Worm (Caenorhabditis elegans) whole organism, young adult: ENCODE measurements around the gene C04C11.25.

ENCODE experiments used
- C06A6.2 ChIP-seq: fragments of 200-800 bp; sonication (Bioruptor generic); conservative IDR thresholded peaks from 2 replicates; pipeline ENCODE4 v1.3.6; 2022; ENCODE audit warnings: missing genetic modification characterization, missing compliant biosample characterization
- D2030.7 ChIP-seq: fragments of 200-800 bp; sonication (Bioruptor generic); IDR thresholded peaks from 2 replicates; pipeline ENCODE4 v1.3.6; 2022; ENCODE audit warnings: missing genetic modification reagents, missing genetic modification characterization, missing compliant biosample characterization
- F10E7.11 ChIP-seq: sonication (generic microtip); optimal IDR thresholded peaks from 2 replicates; lab custom pipeline; 2017; ENCODE audit warnings: mild to moderate bottlenecking, missing genetic modification characterization, moderate library complexity, missing compliant biosample characterization
- F22D6.2 ChIP-seq: sonication (generic microtip); optimal IDR thresholded peaks from 2 replicates; lab custom pipeline; 2016; ENCODE audit warnings: mild to moderate bottlenecking, missing genetic modification characterization, missing compliant biosample characterization
- F33H1.4 ChIP-seq: fragments of 200-800 bp; sonication (Bioruptor generic); IDR thresholded peaks from 2 replicates; pipeline ENCODE4 v1.3.6; 2022; ENCODE audit warnings: missing genetic modification reagents, missing genetic modification characterization, missing compliant biosample characterization
- F37B4.10 ChIP-seq: fragments of 200-800 bp; sonication (Bioruptor generic); IDR thresholded peaks from 2 replicates; pipeline ENCODE4 v1.3.6; 2022; ENCODE audit warnings: missing genetic modification characterization, missing compliant biosample characterization
- F52B5.7 ChIP-seq: sonication (generic microtip); optimal IDR thresholded peaks from 2 replicates; lab custom pipeline; 2016; ENCODE audit warnings: mild to moderate bottlenecking, missing genetic modification characterization, missing compliant biosample characterization
- F57C9.4 ChIP-seq: sonication (generic microtip); optimal IDR thresholded peaks from 2 replicates; lab custom pipeline; 2017; ENCODE audit warnings: mild to moderate bottlenecking, missing genetic modification characterization, missing compliant biosample characterization
- K12H6.12 ChIP-seq: fragments of 200-800 bp; sonication (Bioruptor generic); optimal IDR thresholded peaks from 2 replicates; lab custom pipeline; 2018; ENCODE audit warnings: mild to moderate bottlenecking, missing genetic modification characterization, missing compliant biosample characterization
- T07F8.4 ChIP-seq: sonication (generic microtip); optimal IDR thresholded peaks from 2 replicates; lab custom pipeline; 2016; ENCODE audit warnings: mild to moderate bottlenecking, missing genetic modification characterization, moderate library complexity, missing compliant biosample characterization
- Y53F4B.3 ChIP-seq: fragments of 200-800 bp; sonication (Bioruptor generic); IDR thresholded peaks from 2 replicates; pipeline ENCODE4 v1.3.6; 2022; ENCODE audit warnings: missing genetic modification reagents, missing genetic modification characterization, missing compliant biosample characterization
- Y56A3A.18 ChIP-seq: fragments of 200-800 bp; sonication (Bioruptor generic); IDR thresholded peaks from 2 replicates; pipeline ENCODE4 v1.3.6; 2022; ENCODE audit warnings: missing genetic modification reagents, missing genetic modification characterization, missing compliant biosample characterization
- ZK185.1 ChIP-seq: sonication (generic microtip); optimal IDR thresholded peaks from 2 replicates; lab custom pipeline; 2016; ENCODE audit warnings: mild to moderate bottlenecking, missing genetic modification characterization, missing compliant biosample characterization; ENCODE audit not compliant: poor library complexity, severe bottlenecking
- aptf-2 ChIP-seq: fragments of 200-800 bp; sonication (Bioruptor generic); conservative IDR thresholded peaks from 2 replicates; pipeline ENCODE4 v1.3.6; 2022; ENCODE audit warnings: missing genetic modification reagents, missing genetic modification characterization, missing compliant biosample characterization
- aptf-3 ChIP-seq: fragments of 200-800 bp; sonication (Bioruptor generic); IDR thresholded peaks from 2 replicates; pipeline ENCODE4 v1.3.6; 2022; ENCODE audit warnings: missing genetic modification characterization, missing compliant biosample characterization
- ceh-40 ChIP-seq: fragments of 200-800 bp; sonication (Bioruptor generic); IDR thresholded peaks from 2 replicates; pipeline ENCODE4 v1.3.6; 2022; ENCODE audit warnings: missing genetic modification characterization, missing compliant biosample characterization
- ceh-79 ChIP-seq: sonication (generic microtip); optimal IDR thresholded peaks from 2 replicates; lab custom pipeline; 2017; ENCODE audit warnings: mild to moderate bottlenecking, missing genetic modification characterization, missing compliant biosample characterization
- die-1 ChIP-seq: sonication (generic microtip); optimal IDR thresholded peaks from 2 replicates; lab custom pipeline; 2016; ENCODE audit warnings: missing genotype, mild to moderate bottlenecking, missing genetic modification characterization, missing compliant biosample characterization
- dpff-1 ChIP-seq: sonication (generic microtip); optimal IDR thresholded peaks from 2 replicates; lab custom pipeline; 2017; ENCODE audit warnings: mild to moderate bottlenecking, missing genetic modification characterization, missing compliant biosample characterization
- ekl-4 ChIP-seq: fragments of 200-800 bp; sonication (Bioruptor generic); IDR thresholded peaks from 2 replicates; pipeline ENCODE4 v1.3.6; 2022; ENCODE audit warnings: missing genetic modification reagents, missing genetic modification characterization, missing compliant biosample characterization
- hrde-1 ChIP-seq: sonication (generic microtip); optimal IDR thresholded peaks from 2 replicates; lab custom pipeline; 2016; ENCODE audit warnings: missing genetic modification characterization, mild to moderate bottlenecking, missing compliant biosample characterization, moderate library complexity, missing genotype, missing genetic modification reagents, borderline replicate concordance
- hsf-1 ChIP-seq: fragments of 200-800 bp; sonication (Bioruptor generic); IDR thresholded peaks from 2 replicates; pipeline ENCODE4 v1.3.6; 2022; ENCODE audit warnings: missing genetic modification reagents, missing genetic modification characterization, missing compliant biosample characterization
- let-526 ChIP-seq: fragments of 200-800 bp; sonication (Bioruptor generic); IDR thresholded peaks from 2 replicates; pipeline ENCODE4 v1.3.6; 2022; ENCODE audit warnings: missing genetic modification reagents, missing genetic modification characterization, missing compliant biosample characterization
- lin-26 ChIP-seq: fragments of 200-800 bp; sonication (Bioruptor generic); IDR thresholded peaks from 2 replicates; pipeline ENCODE4 v1.3.6; 2022; ENCODE audit warnings: missing genetic modification reagents, missing genetic modification characterization, missing compliant biosample characterization
- lsl-1 ChIP-seq: fragments of 200-800 bp; sonication (Bioruptor generic); optimal IDR thresholded peaks from 2 replicates; lab custom pipeline; 2018; ENCODE audit warnings: mild to moderate bottlenecking, missing genetic modification characterization, moderate library complexity, missing compliant biosample characterization
- madf-10 ChIP-seq: sonication (generic microtip); optimal IDR thresholded peaks from 2 replicates; lab custom pipeline; 2016; ENCODE audit warnings: mild to moderate bottlenecking, missing genetic modification characterization, missing compliant biosample characterization
- mxl-1 ChIP-seq: sonication (generic microtip); optimal IDR thresholded peaks from 2 replicates; lab custom pipeline; 2016; ENCODE audit warnings: missing genetic modification characterization, missing compliant biosample characterization
- nfyb-1 ChIP-seq: fragments of 200-800 bp; sonication (Bioruptor generic); IDR thresholded peaks from 2 replicates; pipeline ENCODE4 v1.3.6; 2022; ENCODE audit warnings: missing genetic modification reagents, missing genetic modification characterization, missing compliant biosample characterization
- nhr-27 ChIP-seq: fragments of 200-800 bp; sonication (Bioruptor generic); optimal IDR thresholded peaks from 2 replicates; lab custom pipeline; 2018; ENCODE audit warnings: mild to moderate bottlenecking, missing genetic modification characterization, moderate library complexity, missing compliant biosample characterization
- nhr-80 ChIP-seq: sonication (generic microtip); optimal IDR thresholded peaks from 2 replicates; lab custom pipeline; 2016; ENCODE audit warnings: missing genetic modification characterization, missing compliant biosample characterization
- rcor-1 ChIP-seq: fragments of 200-800 bp; sonication (Bioruptor generic); IDR thresholded peaks from 2 replicates; pipeline ENCODE4 v1.3.6; 2022; ENCODE audit warnings: missing genetic modification reagents, missing genetic modification characterization, missing compliant biosample characterization
- rec-8 ChIP-seq, 2 experiments: sonication (generic microtip); optimal IDR thresholded peaks; 2 replicates each; lab custom pipeline; 2016; ENCODE audit warnings: mild to moderate bottlenecking in 2 of 2, missing genetic modification characterization in 2 of 2, missing genetic modification reagents in 2 of 2, missing genotype in 2 of 2, missing biosample characterization in 1 of 2, missing compliant biosample characterization in 1 of 2, moderate library complexity in 1 of 2
- snpc-4 ChIP-seq, 5 experiments: fragments of 150-350 bp in 1 of 5; sonication (generic microtip) in 4 of 5; optimal IDR thresholded peaks; 2 replicates each; lab custom pipeline; 2014 to 2018; ENCODE audit warnings: missing genetic modification characterization in 5 of 5, missing biosample characterization in 3 of 5, antibody characterized with exemption in 2 of 5, mild to moderate bottlenecking in 2 of 5, missing compliant biosample characterization in 2 of 5, missing genotype in 2 of 5, moderate library complexity in 2 of 5, missing genetic modification reagents in 1 of 5
- tbx-9 ChIP-seq: sonication (generic microtip); optimal IDR thresholded peaks from 2 replicates; lab custom pipeline; 2016; ENCODE audit warnings: borderline replicate concordance, missing genetic modification characterization, inconsistent platforms, missing compliant biosample characterization
- xnd-1 ChIP-seq: sonication (generic microtip); optimal IDR thresholded peaks from 2 replicates; lab custom pipeline; 2016; ENCODE audit warnings: missing genotype, missing genetic modification reagents, missing genetic modification characterization, missing compliant biosample characterization
- zfh-2 ChIP-seq: fragments of 200-800 bp; sonication (Bioruptor generic); conservative IDR thresholded peaks from 2 replicates; pipeline ENCODE4 v1.3.6; 2022; ENCODE audit warnings: missing genetic modification reagents, missing genetic modification characterization, missing compliant biosample characterization
- zim-3 ChIP-seq: sonication (generic microtip); optimal IDR thresholded peaks from 2 replicates; lab custom pipeline; 2017; ENCODE audit warnings: mild to moderate bottlenecking, missing genetic modification characterization, moderate library complexity, missing compliant biosample characterization
- ztf-18 ChIP-seq: sonication (generic microtip); optimal IDR thresholded peaks from 2 replicates; lab custom pipeline; 2016; ENCODE audit warnings: missing genotype, mild to moderate bottlenecking, missing genetic modification characterization, missing compliant biosample characterization
- ztf-28 ChIP-seq: fragments of 200-800 bp; sonication (Bioruptor generic); IDR thresholded peaks from 2 replicates; pipeline ENCODE4 v1.3.6; 2022; ENCODE audit warnings: missing genetic modification reagents, missing genetic modification characterization, missing compliant biosample characterization
- ztf-6 ChIP-seq: fragments of 200-800 bp; sonication (Bioruptor generic); IDR thresholded peaks from 2 replicates; pipeline ENCODE4 v1.3.6; 2022; ENCODE audit warnings: missing genetic modification reagents, missing genetic modification characterization, missing compliant biosample characterization

Gene C04C11.25

DNA sequence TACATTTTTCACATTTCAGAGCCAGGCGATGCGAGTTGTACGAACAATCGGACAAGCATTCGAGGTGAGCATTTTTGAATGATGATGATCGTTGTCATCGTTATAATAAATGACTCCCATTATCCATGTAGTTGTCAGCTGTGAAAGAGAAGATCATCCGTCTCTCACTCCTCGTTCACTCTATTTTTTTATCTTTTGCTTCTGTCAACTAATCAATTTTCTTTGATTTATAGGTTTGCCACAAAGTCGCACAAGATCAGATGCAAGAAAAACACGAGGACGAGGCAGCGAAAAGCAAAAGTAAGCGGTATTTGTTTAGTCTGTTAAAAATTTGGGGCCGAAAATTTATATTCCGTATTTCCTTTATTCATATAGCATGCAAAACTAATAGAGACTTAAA is 41.3 kb upstream of the C04C11.25 start:
- TF ChIP-seq madf-10, result no peak
- TF ChIP-seq die-1, result no peak
- TF ChIP-seq dpff-1, result no peak
- no peak for TF ChIP-seq let-526 (GFP tag; lab: Robert Waterston, UW)
- no peak for TF ChIP-seq lsl-1 (GFP tag; lab: Kevin White, UChicago)
- TF ChIP-seq ceh-79 (tag; lab: Kevin White, UChicago), result no peak
- TF ChIP-seq zim-3, result no peak
- no peak for TF ChIP-seq F57C9.4 (tag; lab: Kevin White, UChicago)
- TF ChIP-seq ekl-4 (GFP tag; lab: Robert Waterston, UW), result no peak
- no peak for TF ChIP-seq K12H6.12 (tag; lab: Kevin White, UChicago)
- no peak for TF ChIP-seq ZK185.1 (tag; lab: Kevin White, UChicago)
- TF ChIP-seq F37B4.10, result no peak
- TF ChIP-seq F52B5.7, result no peak
- no peak for TF ChIP-seq Y53F4B.3 (GFP tag; lab: Robert Waterston, UW)
- no peak for TF ChIP-seq rcor-1 (GFP tag; lab: Robert Waterston, UW)
- no peak for TF ChIP-seq tbx-9 (tag; lab: Kevin White, UChicago)
- TF ChIP-seq T07F8.4 (tag; lab: Kevin White, UChicago), result no peak
- no peak for TF ChIP-seq D2030.7 (GFP tag; lab: Robert Waterston, UW)
- no peak for TF ChIP-seq snpc-4 (GFP tag; optimal IDR thresholded peaks at IDR 0.05; lab: Kevin White, UChicago)
- TF ChIP-seq snpc-4 (tag; optimal IDR thresholded peaks at IDR 0.05; lab: Kevin White, UChicago), result no peak
- TF ChIP-seq ceh-40 (GFP tag; lab: Robert Waterston, UW), result no peak

- TF ChIP-seq ztf-6 (GFP tag; lab: Robert Waterston, UW) (no peak), F33H1.4 (no peak), ceh-40 (GFP tag; lab: Robert Waterston, UW) (no peak), ceh-79 (tag; lab: Kevin White, UChicago) (no peak), nhr-80 (tag; lab: Kevin White, UChicago) (no peak), nhr-27 (no peak), C06A6.2 (no peak)
Observed at ce11 chrX:14055715-14056114, 40.4 kb upstream of the C04C11.25 start.

DNA sequence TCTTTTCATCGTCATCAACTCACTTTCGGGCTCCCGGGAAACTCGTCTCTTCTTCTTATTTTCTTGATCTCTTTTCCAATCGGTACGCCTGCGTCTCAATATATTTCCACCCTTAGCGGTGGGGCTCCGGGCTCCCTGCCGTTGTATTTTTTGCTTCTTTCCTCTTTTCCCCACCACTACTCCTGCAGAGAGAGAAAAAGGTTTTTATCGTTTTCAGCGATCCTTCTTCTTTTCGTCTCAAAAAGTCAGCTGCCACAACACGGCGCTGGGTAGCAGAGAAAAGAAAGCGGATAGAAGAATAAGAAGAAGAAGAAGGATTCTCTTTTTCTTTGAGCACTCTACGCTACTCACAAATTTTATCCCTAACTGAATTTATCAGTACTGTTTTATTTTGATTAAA is 39.5 kb upstream of the C04C11.25 start:
- peak; percentile 41; the same call in 1 of the 2 replicates for TF ChIP-seq zfh-2 (GFP tag; lab: Robert Waterston, UW)
- TF ChIP-seq dpff-1, result no peak

DNA sequence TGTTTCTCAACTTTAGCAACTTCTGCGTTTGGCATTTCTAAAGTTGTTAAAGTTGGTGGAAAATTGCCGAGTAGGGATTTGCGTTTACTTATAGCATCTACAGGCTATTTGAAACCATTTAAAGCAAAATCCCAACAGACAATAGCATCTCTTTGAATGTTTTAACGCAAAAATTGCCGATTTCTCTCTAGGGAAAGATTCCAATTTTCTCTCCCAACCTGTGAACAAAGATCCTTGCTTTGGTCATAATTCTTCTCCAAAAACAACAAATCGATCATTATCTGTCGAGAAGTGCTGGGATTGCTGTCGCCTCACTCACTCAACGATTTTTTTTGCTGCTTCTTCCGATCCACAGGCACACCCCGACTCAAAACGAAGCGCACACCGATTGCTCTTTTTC is 38.5 kb upstream of the C04C11.25 start:
- TF ChIP-seq mxl-1 (tag; lab: Kevin White, UChicago) (no peak), hrde-1 (tag; lab: Kevin White, UChicago) (no peak), Y56A3A.18 (GFP tag; lab: Robert Waterston, UW) (no peak), aptf-2 (GFP tag; lab: Robert Waterston, UW) (no peak), D2030.7 (GFP tag; lab: Robert Waterston, UW) (no peak), dpff-1 (no peak), F22D6.2 (tag; lab: Kevin White, UChicago) (no peak), ceh-40 (GFP tag; lab: Robert Waterston, UW) (no peak), ztf-18 (tag; lab: Kevin White, UChicago) (no peak), xnd-1 (tag; lab: Kevin White, UChicago) (no peak), F10E7.11 (tag; lab: Kevin White, UChicago) (no peak), rec-8 (tag; optimal IDR thresholded peaks at IDR 0.05; lab: Kevin White, UChicago) (no peak), hsf-1 (GFP tag; lab: Robert Waterston, UW) (no peak), lin-26 (GFP tag; lab: Robert Waterston, UW) (no peak), ztf-28 (GFP tag; lab: Robert Waterston, UW) (no peak), let-526 (GFP tag; lab: Robert Waterston, UW) (no peak), nhr-27 (no peak), aptf-3 (GFP tag; lab: Robert Waterston, UW) (no peak), zfh-2 (GFP tag; lab: Robert Waterston, UW) (no peak), nfyb-1 (GFP tag; lab: Robert Waterston, UW) (no peak)
